Worm (Caenorhabditis elegans): ENCODE data around the gene calu-1.

The calu-1 gene

ce11 chrX:4959440-4959839 is 11.3 kb downstream of the calu-1 start:
- no peak for TF ChIP-seq him-1 (tag; optimal IDR thresholded peaks at IDR 0.05)
- no peak for TF ChIP-seq W03F9.2 (tag; optimal IDR thresholded peaks at IDR 0.05)
- TF ChIP-seq dao-5 (tag; optimal IDR thresholded peaks at IDR 0.05) = no peak

ce11 chrX:4958986-4959385 is 11.7 kb downstream of the calu-1 start:
- TF ChIP-seq W03F9.2 (tag; optimal IDR thresholded peaks at IDR 0.05) = no peak
- TF ChIP-seq dao-5 (tag; optimal IDR thresholded peaks at IDR 0.05) = no peak
- TF ChIP-seq him-1 (tag; optimal IDR thresholded peaks at IDR 0.05) = no peak

- TF ChIP-seq him-1 (tag; optimal IDR thresholded peaks at IDR 0.05) (no peak), W03F9.2 (tag; optimal IDR thresholded peaks at IDR 0.05) (no peak)
These were observed 13.5 kb downstream of the calu-1 start, which contains the start of gene M03F4.4 for ce11 chrX:4957259-4957658. Gene M03F4.4 (minus strand): TSS chrX:4957418.

ce11 chrX:4947749-4948148 is 23.0 kb downstream of the calu-1 start, which contains the start of gene tyra-3:
Gene tyra-3 (plus strand): TSS chrX:4948049.
- no peak for TF ChIP-seq W03F9.2 (tag; optimal IDR thresholded peaks at IDR 0.05)
- TF ChIP-seq dao-5 (tag; optimal IDR thresholded peaks at IDR 0.05) = no peak
- no peak for TF ChIP-seq him-1 (tag; optimal IDR thresholded peaks at IDR 0.05)

- no peak for TF ChIP-seq W03F9.2 (tag; optimal IDR thresholded peaks at IDR 0.05)
- TF ChIP-seq dao-5 (tag; optimal IDR thresholded peaks at IDR 0.05) = no peak
These were observed 31.7 kb downstream of the calu-1 start for ce11 chrX:4938990-4939389.

- TF ChIP-seq dao-5 (tag; optimal IDR thresholded peaks at IDR 0.05) = no peak
- TF ChIP-seq W03F9.2 (tag; optimal IDR thresholded peaks at IDR 0.05) = no peak
- TF ChIP-seq him-1 (tag; optimal IDR thresholded peaks at IDR 0.05) = no peak
These were observed 37.7 kb downstream of the calu-1 start for ce11 chrX:4932964-4933363.

ce11 chrX:4932023-4932422 is 38.7 kb downstream of the calu-1 start:
- no peak for TF ChIP-seq him-1 (tag; optimal IDR thresholded peaks at IDR 0.05)
- no peak for TF ChIP-seq W03F9.2 (tag; optimal IDR thresholded peaks at IDR 0.05)
- TF ChIP-seq dao-5 (tag; optimal IDR thresholded peaks at IDR 0.05) = no peak

ce11 chrX:4929657-4930056 is 41.1 kb downstream of the calu-1 start, which contains the start of gene mct-4:
Gene mct-4 (minus strand): TSS chrX:4929757.
- TF ChIP-seq him-1 (tag; optimal IDR thresholded peaks at IDR 0.05) (no peak), dao-5 (tag; optimal IDR thresholded peaks at IDR 0.05) (no peak), W03F9.2 (tag; optimal IDR thresholded peaks at IDR 0.05) (no peak)

ce11 chrX:4928118-4928517 is 42.6 kb downstream of the calu-1 start:
- no peak for TF ChIP-seq him-1 (tag; optimal IDR thresholded peaks at IDR 0.05)
- TF ChIP-seq W03F9.2 (tag; optimal IDR thresholded peaks at IDR 0.05) = no peak

ce11 chrX:4920942-4921540 is 49.7 kb downstream of the calu-1 start, which contains the start of gene K05B2.4:
Gene K05B2.4 (minus strand): TSS chrX:4920992.
- no peak for TF ChIP-seq him-1 (tag; optimal IDR thresholded peaks at IDR 0.05)
- no peak for TF ChIP-seq dao-5 (tag; optimal IDR thresholded peaks at IDR 0.05)
- TF ChIP-seq W03F9.2 (tag; optimal IDR thresholded peaks at IDR 0.05) = no peak
